Worm (Caenorhabditis elegans) whole organism, midembryonic: ENCODE results near the gene npl-4.2.
"Not testable (repeated sequence)": the region's sequence is repeated elsewhere in the genome, so short reads cannot be mapped to it uniquely, and the experiment has no call there.

Experiments used
- T22C8.4 ChIP-seq: fragments of 200-800 bp; sonication (Bioruptor generic); IDR thresholded peaks from 2 replicates; pipeline ENCODE4 v1.3.6; 2022; ENCODE audit warnings: missing genetic modification characterization, missing compliant biosample characterization
- cog-1 ChIP-seq: sonication (generic microtip); optimal IDR thresholded peaks from 2 replicates; lab custom pipeline; 2016; ENCODE audit warnings: missing genetic modification characterization, missing compliant biosample characterization
- flt-1 ChIP-seq: fragments of 200-800 bp; sonication (Bioruptor generic); IDR thresholded peaks from 2 replicates; pipeline ENCODE4 v1.3.6; 2022; ENCODE audit warnings: missing genetic modification characterization, missing compliant biosample characterization
- klf-2 ChIP-seq: fragments of 200-800 bp; sonication (Bioruptor generic); conservative IDR thresholded peaks from 2 replicates; pipeline ENCODE4 v1.3.6; 2022; ENCODE audit warnings: missing genetic modification reagents, missing genetic modification characterization, missing compliant biosample characterization
- med-1 ChIP-seq: sonication (generic microtip); optimal IDR thresholded peaks from 2 replicates; lab custom pipeline; 2017; ENCODE audit warnings: missing genetic modification characterization, mild to moderate bottlenecking, missing compliant biosample characterization, antibody characterized with exemption, missing genetic modification reagents; ENCODE audit not compliant: insufficient read depth
- ref-1 ChIP-seq: fragments of 200-800 bp; sonication (Bioruptor generic); conservative IDR thresholded peaks from 2 replicates; pipeline ENCODE4 v1.3.6; 2022; ENCODE audit warnings: missing genetic modification reagents, missing genetic modification characterization, missing compliant biosample characterization
- tab-1 ChIP-seq: fragments of 200-800 bp; sonication (Bioruptor generic); IDR thresholded peaks from 2 replicates; pipeline ENCODE4 v1.3.6; 2022; ENCODE audit warnings: missing genetic modification characterization, missing compliant biosample characterization
- ztf-23 ChIP-seq: fragments of 200-800 bp; sonication (Bioruptor generic); IDR thresholded peaks from 2 replicates; pipeline ENCODE4 v1.3.6; 2022; ENCODE audit warnings: missing genetic modification reagents, missing genetic modification characterization, missing compliant biosample characterization
- ztf-29 ChIP-seq: fragments of 200-800 bp; sonication (Bioruptor generic); IDR thresholded peaks from 2 replicates; pipeline ENCODE4 v1.3.6; 2022; ENCODE audit warnings: missing genetic modification reagents, missing genetic modification characterization, missing compliant biosample characterization

ce11 chrII:5622383-5622939 lies at the start of gene npl-4.2, which contains the start of gene eif-3.L:
- not testable (repeated sequence) for TF ChIP-seq klf-2 (GFP tag; lab: Robert Waterston, UW); flt-1; cog-1 (tag; lab: Kevin White, UChicago); tab-1 (GFP tag; lab: Robert Waterston, UW); ztf-23 (GFP tag; lab: Robert Waterston, UW); T22C8.4 (GFP tag; lab: Robert Waterston, UW); ztf-29 (GFP tag; lab: Robert Waterston, UW); ref-1; med-1 (GFP tag; lab: Kevin White, UChicago)
